Fruit fly (Drosophila melanogaster): Measurements from ENCODE around the gene bnl.

DNA sequence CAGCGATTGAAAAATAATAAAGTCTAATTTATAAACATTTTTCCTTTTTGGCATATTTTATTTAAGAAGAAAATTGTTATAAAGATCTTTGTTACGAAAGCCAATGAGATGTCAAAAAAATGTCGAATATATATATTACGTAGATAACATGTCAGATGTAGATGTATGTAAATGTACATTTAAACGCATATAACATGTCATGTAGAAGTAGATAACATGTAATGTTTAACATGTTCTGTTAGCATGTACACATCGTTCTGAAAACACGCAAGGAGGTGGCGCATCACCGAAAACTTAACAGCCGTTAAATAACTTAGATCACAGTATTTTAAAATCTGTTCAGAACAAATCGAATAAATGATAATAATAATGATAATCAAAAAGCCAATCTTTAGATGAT lies 62.5 kb downstream of the bnl start:
- no peak for TF ChIP-seq Sin3A (optimal IDR thresholded peaks at IDR 0.05)
- no peak for TF ChIP-seq Myc (optimal IDR thresholded peaks at IDR 0.05)
- TF ChIP-seq ttk (optimal IDR thresholded peaks at IDR 0.05): no peak
